Worm (Caenorhabditis elegans): Measurements from ENCODE around the gene dnj-20.

The dnj-20 gene

ce11 chrII:9646928-9647838, 23.2 kb upstream of the dnj-20 start, which contains the start of gene sqv-8:
sqv-8 (plus strand) TSS chrII:9646978.
- TF ChIP-seq tbx-37 (GFP tag; conservative IDR thresholded peaks at IDR 0.05) (no peak), tbx-11 (GFP tag; IDR thresholded peaks at IDR 0.05) (no peak), ama-1 (optimal IDR thresholded peaks at IDR 0.05) (no peak), hnd-1 (tag; optimal IDR thresholded peaks at IDR 0.05) (no peak), scrt-1 (GFP tag; IDR thresholded peaks at IDR 0.05) (no peak), flt-1 (GFP tag; IDR thresholded peaks at IDR 0.05) (no peak), F13C5.2 (tag; optimal IDR thresholded peaks at IDR 0.05) (no peak), ceh-36 (tag; optimal IDR thresholded peaks at IDR 0.05) (no peak), aly-1 (tag; optimal IDR thresholded peaks at IDR 0.05) (no peak), hmbx-1 (tag; optimal IDR thresholded peaks at IDR 0.05) (no peak), tra-4 (tag; optimal IDR thresholded peaks at IDR 0.05) (no peak), ceh-13 (GFP tag; optimal IDR thresholded peaks at IDR 0.05) (no peak), pes-1 (GFP tag; IDR thresholded peaks at IDR 0.05) (no peak), B0310.2 (tag; optimal IDR thresholded peaks at IDR 0.05) (no peak), sea-1 (GFP tag; conservative IDR thresholded peaks at IDR 0.05) (no peak)

- TF ChIP-seq hnd-1 (tag; optimal IDR thresholded peaks at IDR 0.05) (no peak), ama-1 (optimal IDR thresholded peaks at IDR 0.05) (no peak), sea-1 (GFP tag; conservative IDR thresholded peaks at IDR 0.05) (0 out of 2 replicates have a peak, but pooled peaks have one; percentile 33), pes-1 (GFP tag; IDR thresholded peaks at IDR 0.05) (no peak), hmg-4 (GFP tag; optimal IDR thresholded peaks at IDR 0.05) (peak; percentile 77), ets-7 (tag; optimal IDR thresholded peaks at IDR 0.05) (peak; percentile 7), ceh-13 (GFP tag; optimal IDR thresholded peaks at IDR 0.05) (peak; percentile 4), F13C5.2 (tag; optimal IDR thresholded peaks at IDR 0.05) (peak; percentile 42), hmbx-1 (tag; optimal IDR thresholded peaks at IDR 0.05) (no peak)
Measured at ce11 chrII:9646122-9646555, 22.2 kb upstream of the dnj-20 start.

DNA sequence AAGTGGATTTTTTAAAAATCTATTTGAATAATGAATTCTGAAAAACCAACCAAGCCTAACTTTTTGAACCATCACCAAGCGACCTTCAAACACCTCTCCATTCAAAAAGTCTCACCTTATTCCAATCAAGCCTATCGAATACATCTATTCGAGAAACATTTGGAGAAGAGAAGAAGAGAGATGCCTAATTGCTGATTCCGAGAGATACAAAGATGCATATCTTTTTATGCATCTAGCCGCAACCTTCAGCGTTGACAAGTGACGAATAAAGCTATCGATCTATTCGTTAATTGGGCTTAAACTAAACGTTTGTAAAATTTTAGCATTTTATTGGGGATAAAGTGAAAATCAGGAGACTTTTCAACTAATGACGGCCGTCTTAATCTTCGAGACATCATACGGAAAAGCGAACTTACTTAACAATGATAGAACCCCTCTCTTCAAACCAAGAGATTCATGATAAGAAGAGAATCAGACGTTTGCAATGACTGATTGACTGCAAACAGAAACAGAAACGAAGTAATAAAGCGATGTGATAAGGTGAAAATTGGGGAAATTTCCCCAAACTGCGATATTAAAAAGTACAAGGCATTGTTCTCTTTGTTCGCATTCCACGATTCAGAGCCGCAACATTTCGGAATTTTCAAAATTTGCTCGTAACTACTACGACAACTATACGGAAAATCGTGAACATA, 21.1 kb upstream of the dnj-20 start:
- TF ChIP-seq hmbx-1 (tag; optimal IDR thresholded peaks at IDR 0.05): no peak

- TF ChIP-seq aly-1 (tag; optimal IDR thresholded peaks at IDR 0.05): no peak
- TF ChIP-seq sea-1 (GFP tag; conservative IDR thresholded peaks at IDR 0.05): no peak
- TF ChIP-seq flt-1 (GFP tag; IDR thresholded peaks at IDR 0.05): 0 out of 2 replicates have a peak, but pooled peaks have one; percentile 16
- 0 out of 2 replicates have a peak, but pooled peaks have one; percentile 10 for TF ChIP-seq tbx-37 (GFP tag; conservative IDR thresholded peaks at IDR 0.05)
Measured at ce11 chrII:9644438-9644837, 20.5 kb upstream of the dnj-20 start, which contains the start of gene fzr-1. fzr-1 (minus strand) TSS chrII:9644466.

DNA sequence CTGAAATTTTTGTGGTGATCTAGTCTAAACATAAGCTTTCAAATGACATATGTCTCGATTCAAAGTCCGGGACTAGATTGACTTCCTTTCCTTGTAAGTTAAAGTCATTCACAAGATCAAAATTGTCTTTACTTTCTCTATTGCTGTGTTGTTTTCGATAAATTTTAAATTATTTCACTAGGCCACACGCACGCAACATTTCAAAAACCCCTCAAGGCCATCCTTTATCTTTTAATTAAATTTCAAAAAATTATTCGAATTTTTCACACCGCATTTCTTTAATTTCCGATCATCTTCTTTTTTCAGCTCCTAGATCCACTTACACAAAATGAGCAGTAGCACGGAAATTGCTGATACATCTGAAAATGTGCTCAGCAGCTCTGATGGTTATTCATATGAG, 12.3 kb upstream of the dnj-20 start, which contains the start of gene ZK1307.7:
ZK1307.7 (plus strand) TSS at position 301 of the 400 bp plus-strand sequence.
- TF ChIP-seq B0310.2 (tag; optimal IDR thresholded peaks at IDR 0.05): no peak
- TF ChIP-seq tra-4 (tag; optimal IDR thresholded peaks at IDR 0.05): no peak
- no peak for TF ChIP-seq ceh-13 (GFP tag; optimal IDR thresholded peaks at IDR 0.05)
- no peak for TF ChIP-seq pes-1 (GFP tag; IDR thresholded peaks at IDR 0.05)

ce11 chrII:9625930-9626329, 2.0 kb upstream of the dnj-20 start:
- TF ChIP-seq tbx-11 (GFP tag; IDR thresholded peaks at IDR 0.05): no peak
- no peak for TF ChIP-seq flt-1 (GFP tag; IDR thresholded peaks at IDR 0.05)
- TF ChIP-seq tbx-37 (GFP tag; conservative IDR thresholded peaks at IDR 0.05): no peak
- TF ChIP-seq aly-1 (tag; optimal IDR thresholded peaks at IDR 0.05): no peak
- no peak for TF ChIP-seq tra-4 (tag; optimal IDR thresholded peaks at IDR 0.05)
- no peak for TF ChIP-seq B0310.2 (tag; optimal IDR thresholded peaks at IDR 0.05)
- TF ChIP-seq sea-1 (GFP tag; conservative IDR thresholded peaks at IDR 0.05): no peak
- TF ChIP-seq hmbx-1 (tag; optimal IDR thresholded peaks at IDR 0.05): no peak
- no peak for TF ChIP-seq ceh-36 (tag; optimal IDR thresholded peaks at IDR 0.05)
- no peak for TF ChIP-seq hmg-4 (GFP tag; optimal IDR thresholded peaks at IDR 0.05)
- TF ChIP-seq hnd-1 (tag; optimal IDR thresholded peaks at IDR 0.05): no peak
- TF ChIP-seq ama-1 (optimal IDR thresholded peaks at IDR 0.05): no peak
- TF ChIP-seq ceh-13 (GFP tag; optimal IDR thresholded peaks at IDR 0.05): no peak
- no peak for TF ChIP-seq F13C5.2 (tag; optimal IDR thresholded peaks at IDR 0.05)
- TF ChIP-seq scrt-1 (GFP tag; IDR thresholded peaks at IDR 0.05): no peak

DNA sequence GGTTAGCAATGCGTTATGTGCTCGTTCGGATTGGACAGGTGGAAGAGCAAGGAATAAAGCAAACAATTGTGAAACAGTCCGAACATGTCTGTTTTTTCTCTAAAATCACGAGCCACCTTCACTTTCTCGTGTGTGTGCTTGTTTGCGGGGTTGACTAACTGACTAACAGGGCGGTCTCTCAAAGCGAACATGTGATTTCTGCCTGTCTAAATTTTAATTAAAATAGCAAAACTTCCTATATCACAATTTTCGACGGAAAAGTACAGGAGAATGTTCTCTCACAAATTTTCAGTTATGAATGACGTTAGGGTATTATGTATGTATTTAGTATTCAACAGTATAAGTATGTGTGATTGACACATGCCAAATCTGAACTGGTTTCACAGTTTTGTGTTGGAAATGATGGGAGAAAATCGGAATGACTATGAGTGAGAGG, 2.0 kb downstream of the dnj-20 start:
- TF ChIP-seq flt-1 (GFP tag; IDR thresholded peaks at IDR 0.05) (no peak), B0310.2 (tag; optimal IDR thresholded peaks at IDR 0.05) (no peak), ceh-36 (tag; optimal IDR thresholded peaks at IDR 0.05) (no peak), scrt-1 (GFP tag; IDR thresholded peaks at IDR 0.05) (no peak), tbx-37 (GFP tag; conservative IDR thresholded peaks at IDR 0.05) (no peak), hmbx-1 (tag; optimal IDR thresholded peaks at IDR 0.05) (no peak), tra-4 (tag; optimal IDR thresholded peaks at IDR 0.05) (no peak), sea-1 (GFP tag; conservative IDR thresholded peaks at IDR 0.05) (no peak), tbx-11 (GFP tag; IDR thresholded peaks at IDR 0.05) (no peak), ceh-13 (GFP tag; optimal IDR thresholded peaks at IDR 0.05) (no peak), ets-7 (tag; optimal IDR thresholded peaks at IDR 0.05) (no peak), ama-1 (optimal IDR thresholded peaks at IDR 0.05) (no peak)

Measured in whole organism, early embryonic.